Worm (Caenorhabditis elegans) whole organism, L3 larva: ENCODE measurements around the gene Y43F8C.7.

Experiments used
- ZK546.5 ChIP-seq: sonication (generic microtip); optimal IDR thresholded peaks from 2 replicates; lab custom pipeline; 2017; ENCODE audit warnings: missing biosample characterization, missing genetic modification characterization
- ama-1 ChIP-seq: fragments of 150-350 bp; optimal IDR thresholded peaks from 2 replicates; lab custom pipeline; 2018
- egl-27 ChIP-seq: sonication (generic microtip); optimal IDR thresholded peaks from 4 replicates; lab custom pipeline; 2017; ENCODE audit warnings: missing biosample characterization, missing genetic modification reagents, missing genetic modification characterization
- nhr-11 ChIP-seq: fragments of 150-350 bp; optimal IDR thresholded peaks from 2 replicates; lab custom pipeline; 2014; ENCODE audit warnings: missing biosample characterization, missing genetic modification characterization
- nhr-28 ChIP-seq: fragments of 150-350 bp; optimal IDR thresholded peaks from 2 replicates; lab custom pipeline; 2014; ENCODE audit warnings: missing biosample characterization, missing genetic modification characterization

DNA sequence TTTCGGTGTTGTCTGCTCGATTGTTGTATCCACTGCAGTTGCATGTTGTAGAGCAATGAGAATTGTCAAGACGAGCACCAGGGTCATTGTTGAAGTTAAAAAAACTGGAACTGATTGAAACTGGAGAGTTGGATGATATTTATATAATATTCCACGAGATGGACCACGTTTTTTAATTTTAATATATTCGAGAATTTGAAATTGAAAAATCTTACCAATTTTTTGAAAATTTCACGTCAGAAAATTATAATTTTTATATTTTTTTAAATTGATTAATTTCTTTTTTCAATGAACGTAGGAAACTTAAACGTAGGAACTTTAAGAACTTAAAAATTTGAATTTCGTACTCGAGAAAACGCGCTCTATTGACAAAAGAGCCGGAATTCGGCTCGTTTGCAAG lies 11.3 kb downstream of the Y43F8C.7 start, which contains the start of gene Y43F8C.5:
- TF ChIP-seq egl-27 (tag; lab: Kevin White, UChicago), result no peak
- no peak for TF ChIP-seq nhr-11 (tag; lab: Kevin White, UChicago)
- no peak for TF ChIP-seq ama-1 (lab: Kevin White, UChicago)
- no peak for TF ChIP-seq ZK546.5 (tag; lab: Kevin White, UChicago)
- TF ChIP-seq nhr-28 (tag; lab: Kevin White, UChicago), result no peak
